Fruit fly (Drosophila melanogaster) whole organism, embryonic: Measurements from ENCODE around the gene Trs23.

Experiments used
- Aef1 ChIP-seq: fragments of 200-800 bp; sonication (Bioruptor generic); IDR thresholded peaks from 3 replicates; pipeline ENCODE4 v1.3.6; 2022; ENCODE audit warnings: missing biosample characterization, missing genetic modification characterization
- C15 ChIP-seq: fragments of 200-800 bp; sonication (Bioruptor generic); IDR thresholded peaks from 3 replicates; pipeline ENCODE4 v1.3.6; 2022; ENCODE audit warnings: missing biosample characterization, missing genetic modification characterization
- CG13775 ChIP-seq: fragments of 200-800 bp; sonication (Bioruptor generic); optimal IDR thresholded peaks from 3 replicates; lab custom pipeline; 2017; ENCODE audit warnings: missing biosample characterization, mild to moderate bottlenecking, missing genetic modification characterization
- CG13894 ChIP-seq: fragments of 200-800 bp; sonication (Bioruptor generic); optimal IDR thresholded peaks from 3 replicates; lab custom pipeline; 2018; ENCODE audit warnings: missing biosample characterization, mild to moderate bottlenecking, missing genetic modification characterization, moderate library complexity
- CG14014 ChIP-seq: fragments of 200-800 bp; sonication (Bioruptor generic); IDR thresholded peaks from 2 replicates; pipeline ENCODE4 v1.3.6; 2022; ENCODE audit warnings: missing biosample characterization, missing genetic modification characterization
- CG15601 ChIP-seq: fragments of 200-800 bp; sonication (Bioruptor generic); optimal IDR thresholded peaks from 3 replicates; lab custom pipeline; 2019; ENCODE audit warnings: missing biosample characterization, mild to moderate bottlenecking, missing genetic modification characterization, moderate library complexity
- CG16815 ChIP-seq: fragments of 200-800 bp; sonication (Bioruptor generic); optimal IDR thresholded peaks from 3 replicates; lab custom pipeline; 2017; ENCODE audit warnings: missing biosample characterization, mild to moderate bottlenecking, missing genetic modification characterization
- CG17359 ChIP-seq: fragments of 200-800 bp; sonication (Bioruptor generic); optimal IDR thresholded peaks from 3 replicates; lab custom pipeline; 2018; ENCODE audit warnings: missing biosample characterization, mild to moderate bottlenecking, missing genetic modification characterization, moderate library complexity
- CG17568 ChIP-seq: fragments of 200-800 bp; sonication (Bioruptor generic); optimal IDR thresholded peaks from 2 replicates; lab custom pipeline; 2018; ENCODE audit warnings: missing biosample characterization, mild to moderate bottlenecking, missing genetic modification characterization, moderate library complexity
- CG18011 ChIP-seq: fragments of 200-800 bp; sonication (Bioruptor generic); optimal IDR thresholded peaks from 2 replicates; lab custom pipeline; 2017; ENCODE audit warnings: missing biosample characterization, missing genetic modification characterization, mild to moderate bottlenecking, moderate library complexity, missing genotype
- CG2120 ChIP-seq: fragments of 200-800 bp; sonication (Bioruptor generic); optimal IDR thresholded peaks from 3 replicates; lab custom pipeline; 2016; ENCODE audit warnings: missing biosample characterization, missing genetic modification characterization
- CG2678 ChIP-seq: fragments of 200-800 bp; sonication (Bioruptor generic); optimal IDR thresholded peaks from 3 replicates; lab custom pipeline; 2019; ENCODE audit warnings: missing biosample characterization, mild to moderate bottlenecking, missing genetic modification characterization, moderate library complexity
- CG33213 ChIP-seq: fragments of 200-800 bp; sonication (Bioruptor generic); optimal IDR thresholded peaks from 3 replicates; lab custom pipeline; 2016; ENCODE audit warnings: missing biosample characterization, missing genetic modification characterization
- CG34224 ChIP-seq: fragments of 200-800 bp; sonication (Bioruptor generic); IDR thresholded peaks from 3 replicates; pipeline ENCODE4 v1.3.6; 2022; ENCODE audit warnings: missing biosample characterization, missing genetic modification characterization; ENCODE audit not compliant: partially characterized antibody
- CG3726 ChIP-seq: fragments of 200-800 bp; sonication (Bioruptor generic); IDR thresholded peaks from 3 replicates; pipeline ENCODE4, ENCODE4 v1.3.6; 2022; ENCODE audit warnings: missing biosample characterization, missing genetic modification characterization
- CG42726 ChIP-seq: fragments of 200-800 bp; sonication (Bioruptor generic); IDR thresholded peaks from 2 replicates; pipeline ENCODE4 v1.3.6; 2022; ENCODE audit warnings: missing biosample characterization, missing genetic modification characterization; ENCODE audit not compliant: partially characterized antibody
- CG4854 ChIP-seq: fragments of 200-800 bp; sonication (Bioruptor generic); optimal IDR thresholded peaks from 2 replicates; lab custom pipeline; 2016; ENCODE audit warnings: missing biosample characterization, missing genetic modification characterization, inconsistent platforms
- CG6765 ChIP-seq: fragments of 200-800 bp; sonication (Bioruptor generic); optimal IDR thresholded peaks from 3 replicates; lab custom pipeline; 2017; ENCODE audit warnings: missing biosample characterization, mild to moderate bottlenecking, missing genetic modification characterization
- CG7786 ChIP-seq: fragments of 200-800 bp; sonication (Bioruptor generic); optimal IDR thresholded peaks from 2 replicates; lab custom pipeline; 2016; ENCODE audit warnings: missing biosample characterization, missing genetic modification characterization
- CG7987 ChIP-seq: fragments of 200-800 bp; sonication (Bioruptor generic); optimal IDR thresholded peaks from 2 replicates; lab custom pipeline; 2018; ENCODE audit warnings: missing biosample characterization, mild to moderate bottlenecking, missing genetic modification characterization, moderate library complexity
- CG8765 ChIP-seq: fragments of 200-800 bp; sonication (Bioruptor generic); IDR thresholded peaks from 2 replicates; pipeline ENCODE4 v1.3.6; 2022; ENCODE audit warnings: missing biosample characterization, missing genetic modification characterization
- CTCF ChIP-seq: fragments of 200-800 bp; sonication (Bioruptor generic); optimal IDR thresholded peaks from 2 replicates; lab custom pipeline; 2017; ENCODE audit warnings: missing biosample characterization, mild to moderate bottlenecking, missing genetic modification characterization, moderate library complexity
- CoRest ChIP-seq: fragments of 200-800 bp; sonication (Bioruptor generic); optimal IDR thresholded peaks from 3 replicates; lab custom pipeline; 2018; ENCODE audit warnings: missing biosample characterization, mild to moderate bottlenecking, missing genetic modification characterization, moderate library complexity
- Deaf1 ChIP-seq: fragments of 200-800 bp; optimal IDR thresholded peaks from 3 replicates; lab custom pipeline; 2019; ENCODE audit warnings: missing biosample characterization, mild to moderate bottlenecking, missing genetic modification characterization, moderate library complexity
- Dfd ChIP-seq, 2 experiments: fragments of >200 bp; optimal IDR thresholded peaks; 2 replicates each; lab custom pipeline; 2017; ENCODE audit warnings: missing biosample characterization in 2 of 2, missing genetic modification characterization in 2 of 2
- Dp ChIP-seq: fragments of 200-800 bp; sonication (Bioruptor generic); optimal IDR thresholded peaks from 2 replicates; lab custom pipeline; 2018; ENCODE audit warnings: missing biosample characterization, mild to moderate bottlenecking, missing genetic modification characterization, moderate library complexity
- Eip74EF ChIP-seq, 2 experiments: fragments of 200-800 bp in 1 of 2; fragments of >200 bp in 1 of 2; sonication (Bioruptor generic) in 1 of 2; optimal IDR thresholded peaks; 2 replicates each; lab custom pipeline; 2017 to 2019; ENCODE audit warnings: missing biosample characterization in 2 of 2, missing genetic modification characterization in 2 of 2, mild to moderate bottlenecking in 1 of 2, moderate library complexity in 1 of 2
- HLH3B ChIP-seq: fragments of 200-800 bp; sonication (Bioruptor generic); IDR thresholded peaks from 2 replicates; pipeline ENCODE4 v1.3.6; 2022; ENCODE audit warnings: missing biosample characterization, missing genetic modification characterization
- HLH4C ChIP-seq: fragments of 200-800 bp; sonication (Bioruptor generic); IDR thresholded peaks from 3 replicates; pipeline ENCODE4 v1.3.6; 2022; ENCODE audit warnings: missing biosample characterization, missing genetic modification characterization; ENCODE audit not compliant: partially characterized antibody
- Jarid2 ChIP-seq: fragments of 200-800 bp; sonication (Bioruptor generic); optimal IDR thresholded peaks from 3 replicates; lab custom pipeline; 2017; ENCODE audit warnings: mild to moderate bottlenecking, missing biosample characterization, missing genetic modification reagents, missing genetic modification characterization
- Lhr ChIP-seq: fragments of 200-800 bp; sonication (Bioruptor generic); optimal IDR thresholded peaks from 3 replicates; lab custom pipeline; 2017; ENCODE audit warnings: mild to moderate bottlenecking, missing biosample characterization, missing genetic modification reagents, missing genetic modification characterization
- Lim3 ChIP-seq: fragments of 200-800 bp; sonication (Bioruptor generic); IDR thresholded peaks from 2 replicates; pipeline ENCODE4 v1.3.6; 2022; ENCODE audit warnings: missing biosample characterization, missing genetic modification characterization
- Mes4 ChIP-seq: fragments of 200-800 bp; sonication (Bioruptor generic); optimal IDR thresholded peaks from 2 replicates; lab custom pipeline; 2016; ENCODE audit warnings: missing biosample characterization, missing genetic modification characterization
- Myb ChIP-seq: fragments of 200-800 bp; sonication (Bioruptor generic); optimal IDR thresholded peaks from 2 replicates; lab custom pipeline; 2016; ENCODE audit warnings: missing biosample characterization, missing genetic modification characterization
- Scr ChIP-seq: fragments of 200-800 bp; sonication (Bioruptor generic); IDR thresholded peaks from 2 replicates; pipeline ENCODE4 v1.3.6; 2022; ENCODE audit warnings: missing biosample characterization, missing genetic modification characterization; ENCODE audit not compliant: partially characterized antibody
- Spps ChIP-seq: fragments of 200-800 bp; sonication (Bioruptor generic); optimal IDR thresholded peaks from 2 replicates; lab custom pipeline; 2018; ENCODE audit warnings: missing biosample characterization, mild to moderate bottlenecking, missing genetic modification characterization
- Sry-δ ChIP-seq: fragments of 200-800 bp; sonication (Bioruptor generic); optimal IDR thresholded peaks from 2 replicates; lab custom pipeline; 2016; ENCODE audit warnings: missing biosample characterization, missing genetic modification characterization
- Vsx1 ChIP-seq: fragments of 200-800 bp; sonication (Bioruptor generic); optimal IDR thresholded peaks from 2 replicates; lab custom pipeline; 2017; ENCODE audit warnings: missing biosample characterization, mild to moderate bottlenecking, missing genetic modification characterization, missing genetic modification reagents
- ab ChIP-seq: fragments of 200-800 bp; sonication (Bioruptor generic); optimal IDR thresholded peaks from 2 replicates; lab custom pipeline; 2016; ENCODE audit warnings: missing biosample characterization, missing genetic modification characterization
- caup ChIP-seq: fragments of 200-800 bp; sonication (Bioruptor generic); optimal IDR thresholded peaks from 3 replicates; lab custom pipeline; 2017; ENCODE audit warnings: missing biosample characterization, mild to moderate bottlenecking, missing genetic modification characterization, moderate library complexity; ENCODE audit not compliant: severe bottlenecking
- dimm ChIP-seq: fragments of 200-800 bp; sonication (Bioruptor generic); IDR thresholded peaks from 2 replicates; pipeline ENCODE4 v1.3.6; 2022; ENCODE audit warnings: missing biosample characterization, missing genetic modification characterization
- esg ChIP-seq: fragments of 200-800 bp; sonication (Bioruptor generic); conservative IDR thresholded peaks from 2 replicates; pipeline ENCODE4 v1.3.6; 2022; ENCODE audit warnings: missing biosample characterization, missing genetic modification characterization
- exex ChIP-seq: fragments of 200-800 bp; sonication (Bioruptor generic); optimal IDR thresholded peaks from 4 replicates; lab custom pipeline; 2018; ENCODE audit warnings: missing biosample characterization, mild to moderate bottlenecking, missing genetic modification characterization, moderate library complexity
- fd96Cb ChIP-seq: fragments of 200-800 bp; sonication (Bioruptor generic); optimal IDR thresholded peaks from 2 replicates; lab custom pipeline; 2018; ENCODE audit warnings: missing biosample characterization, mild to moderate bottlenecking, missing genetic modification characterization, moderate library complexity
- jumu ChIP-seq: fragments of 200-800 bp; sonication (Bioruptor generic); optimal IDR thresholded peaks from 3 replicates; lab custom pipeline; 2016; ENCODE audit warnings: missing biosample characterization, missing genetic modification characterization
- onecut ChIP-seq: fragments of 200-800 bp; sonication (Bioruptor generic); IDR thresholded peaks from 2 replicates; pipeline ENCODE4 v1.3.6; 2022; ENCODE audit warnings: missing biosample characterization, missing genetic modification characterization
- otp ChIP-seq: fragments of 200-800 bp; sonication (Bioruptor generic); IDR thresholded peaks from 3 replicates; pipeline ENCODE4, ENCODE4 v1.3.6; 2022; ENCODE audit warnings: missing biosample characterization, missing genetic modification characterization
- pho ChIP-seq: fragments of 200-800 bp; sonication (Bioruptor generic); optimal IDR thresholded peaks from 2 replicates; lab custom pipeline; 2016; ENCODE audit warnings: missing biosample characterization, missing genetic modification characterization
- run ChIP-seq: fragments of 200-800 bp; sonication (Bioruptor generic); optimal IDR thresholded peaks from 3 replicates; lab custom pipeline; 2018; ENCODE audit warnings: missing biosample characterization, mild to moderate bottlenecking, missing genetic modification characterization
- slou ChIP-seq: fragments of 200-800 bp; sonication (Bioruptor generic); optimal IDR thresholded peaks from 3 replicates; lab custom pipeline; 2016; ENCODE audit warnings: missing biosample characterization, missing genetic modification characterization
- vvl ChIP-seq: fragments of 200-800 bp; sonication (Bioruptor generic); IDR thresholded peaks from 2 replicates; pipeline ENCODE4 v1.3.6; 2022; ENCODE audit warnings: missing biosample characterization, missing genetic modification characterization
- yki ChIP-seq: fragments of >200 bp; optimal IDR thresholded peaks from 3 replicates; lab custom pipeline; 2018

Gene Trs23

DNA sequence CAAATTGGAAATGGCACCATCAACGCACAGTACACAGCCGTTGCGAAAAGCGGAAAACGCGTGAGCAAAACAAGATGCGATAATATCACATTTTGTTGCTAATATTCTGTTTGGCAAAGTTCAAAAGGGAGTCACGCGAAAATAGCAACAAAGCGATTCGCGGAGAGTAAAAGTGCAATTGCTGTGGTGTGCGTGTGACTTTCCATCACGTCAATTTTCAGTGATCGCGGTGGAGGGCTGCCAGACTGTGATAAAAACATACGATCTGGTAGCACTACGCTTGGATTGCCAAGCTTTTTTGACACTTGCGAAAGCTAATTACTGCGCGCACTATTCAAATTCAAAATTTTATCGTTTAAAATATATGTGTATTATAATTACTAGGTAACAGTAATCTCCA is 23.4 kb downstream of the Trs23 start, which contains the start of gene Hnf4 (continued):
- TF ChIP-seq Eip74EF (GFP tag; optimal IDR thresholded peaks at IDR 0.05; lab: Kevin White, UChicago) (no peak), CG3726 (no peak), onecut (no peak), CG2678 (tag; lab: Kevin White, UChicago) (no peak), CG7987 (GFP tag; lab: Kevin White, UChicago) (peak; percentile 6), Vsx1 (GFP tag; lab: Kevin White, UChicago) (peak; percentile 72), yki (lab: Kevin White, UChicago) (no peak), CG15601 (tag; lab: Kevin White, UChicago) (no peak), Dfd (GFP tag; optimal IDR thresholded peaks at IDR 0.05; lab: Kevin White, UChicago) (no peak), CG13894 (tag; lab: Kevin White, UChicago) (no peak), Scr (GFP tag; lab: Robert Waterston, UW) (no peak), exex (tag; lab: Kevin White, UChicago) (peak; percentile 53), Aef1 (GFP tag; lab: Robert Waterston, UW) (no peak), HLH3B (GFP tag; lab: Robert Waterston, UW) (no peak), CG33213 (GFP tag; lab: Kevin White, UChicago) (no peak), jumu (GFP tag; lab: Kevin White, UChicago) (no peak), otp (GFP tag; lab: Robert Waterston, UW) (no peak), CG7786 (GFP tag; lab: Kevin White, UChicago) (no peak), CG16815 (GFP tag; lab: Kevin White, UChicago) (no peak), Lhr (GFP tag; lab: Kevin White, UChicago) (peak; percentile 39), pho (GFP tag; lab: Kevin White, UChicago) (no peak), CG8765 (GFP tag; lab: Robert Waterston, UW) (no peak), run (tag; lab: Kevin White, UChicago) (no peak), CG13775 (GFP tag; lab: Kevin White, UChicago) (no peak), Jarid2 (GFP tag; lab: Kevin White, UChicago) (no peak), Spps (tag; lab: Kevin White, UChicago) (no peak), Deaf1 (no peak), CG18011 (GFP tag; lab: Kevin White, UChicago) (peak; percentile 77), Sry-δ (GFP tag; lab: Kevin White, UChicago) (no peak), vvl (GFP tag; lab: Robert Waterston, UW) (no peak), CTCF (GFP tag; lab: Kevin White, UChicago) (peak; percentile 20), dimm (GFP tag; lab: Robert Waterston, UW) (no peak), CG2120 (GFP tag; lab: Kevin White, UChicago) (no peak), CG14014 (no peak), slou (no peak), Mes4 (GFP tag; lab: Kevin White, UChicago) (no peak), CoRest (tag; lab: Kevin White, UChicago) (no peak), CG6765 (GFP tag; lab: Kevin White, UChicago) (no peak), CG17568 (GFP tag; lab: Kevin White, UChicago) (no peak), esg (no peak), CG34224 (GFP tag; lab: Robert Waterston, UW) (no peak), CG17359 (tag; lab: Kevin White, UChicago) (no peak), Myb (GFP tag; lab: Kevin White, UChicago) (peak; percentile 79), CG4854 (GFP tag; lab: Kevin White, UChicago) (no peak), ab (GFP tag; lab: Kevin White, UChicago) (no peak), CG42726 (GFP tag; lab: Robert Waterston, UW) (no peak), C15 (no peak), Lim3 (no peak), Dp (GFP tag; lab: Kevin White, UChicago) (peak; percentile 93), fd96Cb (tag; lab: Kevin White, UChicago) (no peak), caup (GFP tag; lab: Kevin White, UChicago) (no peak), HLH4C (no peak)
